Worm (Caenorhabditis elegans) whole organism, L1 larva: ENCODE data around the gene F11G11.14.

Experiments
- C04F5.9 ChIP-seq: sonication (generic microtip); optimal IDR thresholded peaks from 2 replicates; lab custom pipeline; 2016; ENCODE audit warnings: missing genetic modification characterization, missing compliant biosample characterization
- C16A3.4 ChIP-seq: fragments of 150-350 bp; optimal IDR thresholded peaks from 2 replicates; lab custom pipeline; 2014; ENCODE audit warnings: missing biosample characterization, missing genetic modification characterization
- C34B4.2 ChIP-seq: sonication (generic microtip); optimal IDR thresholded peaks from 2 replicates; lab custom pipeline; 2017; ENCODE audit warnings: mild to moderate bottlenecking, missing genetic modification characterization, missing compliant biosample characterization
- aha-1 ChIP-seq: fragments of 150-350 bp; optimal IDR thresholded peaks from 2 replicates; lab custom pipeline; 2014; ENCODE audit warnings: missing biosample characterization, missing genetic modification characterization
- alr-1 ChIP-seq: fragments of 200-800 bp; sonication (Bioruptor generic); optimal IDR thresholded peaks from 2 replicates; lab custom pipeline; 2018; ENCODE audit warnings: borderline replicate concordance, mild to moderate bottlenecking, missing genetic modification characterization, missing compliant biosample characterization
- ama-1 ChIP-seq: fragments of 150-350 bp; optimal IDR thresholded peaks from 2 replicates; lab custom pipeline; 2014
- ceh-63 ChIP-seq: fragments of 200-800 bp; sonication (Bioruptor generic); optimal IDR thresholded peaks from 2 replicates; lab custom pipeline; 2018; ENCODE audit warnings: mild to moderate bottlenecking, missing genetic modification characterization, missing compliant biosample characterization
- ceh-8 ChIP-seq: fragments of 200-800 bp; sonication (Bioruptor generic); optimal IDR thresholded peaks from 2 replicates; lab custom pipeline; 2018; ENCODE audit warnings: mild to moderate bottlenecking, missing genetic modification characterization, moderate library complexity, missing compliant biosample characterization
- ceh-88 ChIP-seq: fragments of 200-800 bp; sonication (Bioruptor generic); IDR thresholded peaks from 2 replicates; pipeline ENCODE4 v1.3.6; 2022; ENCODE audit warnings: missing genetic modification characterization, missing compliant biosample characterization
- ces-1 ChIP-seq: fragments of 150-350 bp; optimal IDR thresholded peaks from 2 replicates; lab custom pipeline; 2014; ENCODE audit warnings: missing biosample characterization, missing genetic modification reagents, missing genetic modification characterization
- dpl-1 ChIP-seq, 3 experiments: fragments of 150-350 bp in 2 of 3; sonication (generic microtip) in 1 of 3; optimal IDR thresholded peaks; 2 replicates each; lab custom pipeline; 2014 to 2017; ENCODE audit warnings: missing biosample characterization in 3 of 3, missing genetic modification characterization in 3 of 3, missing genetic modification reagents in 3 of 3
- dsc-1 ChIP-seq: sonication (generic microtip); optimal IDR thresholded peaks from 2 replicates; lab custom pipeline; 2016; ENCODE audit warnings: mild to moderate bottlenecking, missing genetic modification characterization, missing compliant biosample characterization
- efl-3 ChIP-seq: fragments of 200-800 bp; sonication (Bioruptor generic); optimal IDR thresholded peaks from 2 replicates; lab custom pipeline; 2018; ENCODE audit warnings: mild to moderate bottlenecking, missing genetic modification characterization, missing compliant biosample characterization
- egl-13 ChIP-seq: sonication (generic microtip); optimal IDR thresholded peaks from 2 replicates; lab custom pipeline; 2016; ENCODE audit warnings: missing genotype, missing genetic modification reagents, missing genetic modification characterization, missing compliant biosample characterization
- elt-3 ChIP-seq, 6 experiments: fragments of 150-350 bp in 1 of 6; sonication (generic microtip); optimal IDR thresholded peaks; 2 replicates each; lab custom pipeline; 2017 to 2018; ENCODE audit warnings: missing biosample characterization in 6 of 6, missing genetic modification characterization in 6 of 6, inconsistent platforms in 1 of 6
- fkh-10 ChIP-seq: sonication (generic microtip); optimal IDR thresholded peaks from 2 replicates; lab custom pipeline; 2017; ENCODE audit warnings: missing biosample characterization, missing genetic modification reagents, missing genetic modification characterization
- fkh-4 ChIP-seq: sonication (generic microtip); optimal IDR thresholded peaks from 2 replicates; lab custom pipeline; 2016; ENCODE audit warnings: missing compliant biosample characterization, missing genetic modification characterization, borderline replicate concordance
- hpl-2 ChIP-seq: fragments of 150-350 bp; optimal IDR thresholded peaks from 2 replicates; lab custom pipeline; 2014; ENCODE audit warnings: missing biosample characterization, missing genetic modification reagents, missing genetic modification characterization
- isw-1 ChIP-seq: fragments of 200-800 bp; sonication (Bioruptor generic); IDR thresholded peaks from 2 replicates; pipeline ENCODE4 v1.3.6; 2022; ENCODE audit warnings: missing genetic modification characterization, missing compliant biosample characterization
- jun-1 ChIP-seq: fragments of 150-350 bp; optimal IDR thresholded peaks from 2 replicates; lab custom pipeline; 2014; ENCODE audit warnings: missing biosample characterization, missing genetic modification reagents, missing genetic modification characterization
- lin-13 ChIP-seq: fragments of 150-350 bp; optimal IDR thresholded peaks from 2 replicates; lab custom pipeline; 2014; ENCODE audit warnings: missing biosample characterization, missing genetic modification reagents, missing genetic modification characterization
- lir-3 ChIP-seq: sonication (generic microtip); optimal IDR thresholded peaks from 2 replicates; lab custom pipeline; 2016; ENCODE audit warnings: mild to moderate bottlenecking, missing genetic modification characterization, moderate library complexity, missing compliant biosample characterization; ENCODE audit not compliant: poor library complexity
- lsy-2 ChIP-seq, 2 experiments: fragments of 150-350 bp; optimal IDR thresholded peaks; 2 replicates each; lab custom pipeline; 2014; ENCODE audit warnings: missing biosample characterization in 2 of 2, missing genetic modification characterization in 2 of 2
- mab-9 ChIP-seq: fragments of 200-800 bp; sonication (Bioruptor generic); IDR thresholded peaks from 2 replicates; pipeline ENCODE4 v1.3.6; 2022; ENCODE audit warnings: missing genetic modification reagents, missing genetic modification characterization, missing compliant biosample characterization
- nhr-11 ChIP-seq: fragments of 150-350 bp; optimal IDR thresholded peaks from 2 replicates; lab custom pipeline; 2014; ENCODE audit warnings: missing biosample characterization, missing genetic modification characterization
- nhr-19 ChIP-seq: fragments of 200-800 bp; sonication (Bioruptor generic); conservative IDR thresholded peaks from 2 replicates; pipeline ENCODE4 v1.3.6; 2022; ENCODE audit warnings: missing genetic modification characterization, missing compliant biosample characterization
- nhr-20 ChIP-seq: sonication (generic microtip); optimal IDR thresholded peaks from 2 replicates; lab custom pipeline; 2016; ENCODE audit warnings: mild to moderate bottlenecking, missing genetic modification characterization, missing compliant biosample characterization
- nhr-237 ChIP-seq: fragments of 150-350 bp; optimal IDR thresholded peaks from 2 replicates; lab custom pipeline; 2014; ENCODE audit warnings: missing biosample characterization, missing genetic modification characterization
- nhr-71 ChIP-seq: sonication (generic microtip); optimal IDR thresholded peaks from 2 replicates; lab custom pipeline; 2016; ENCODE audit warnings: mild to moderate bottlenecking, missing genetic modification characterization, moderate library complexity, missing compliant biosample characterization
- nhr-76 ChIP-seq: sonication (generic microtip); optimal IDR thresholded peaks from 2 replicates; lab custom pipeline; 2017; ENCODE audit warnings: missing biosample characterization, missing genetic modification characterization
- nhr-85 ChIP-seq: sonication (generic microtip); peaks from one replicate; lab custom pipeline; 2016; ENCODE audit warnings: missing genetic modification characterization, inconsistent platforms, missing compliant biosample characterization
- nhr-90 ChIP-seq: sonication (generic microtip); optimal IDR thresholded peaks from 2 replicates; lab custom pipeline; 2016; ENCODE audit warnings: mild to moderate bottlenecking, missing genetic modification characterization, missing compliant biosample characterization; ENCODE audit not compliant: poor library complexity
- pag-3 ChIP-seq: sonication (generic microtip); optimal IDR thresholded peaks from 2 replicates; lab custom pipeline; 2017; ENCODE audit warnings: missing genetic modification characterization, mild to moderate bottlenecking, missing compliant biosample characterization, antibody characterized with exemption, borderline replicate concordance; ENCODE audit not compliant: insufficient read depth
- pqm-1 ChIP-seq: sonication (generic microtip); optimal IDR thresholded peaks from 3 replicates; lab custom pipeline; 2017; ENCODE audit warnings: missing biosample characterization, missing genetic modification characterization
- rnt-1 ChIP-seq: sonication (generic microtip); optimal IDR thresholded peaks from 2 replicates; lab custom pipeline; 2016; ENCODE audit warnings: mild to moderate bottlenecking, missing genetic modification characterization, moderate library complexity, missing compliant biosample characterization
- snpc-4 ChIP-seq: fragments of 150-350 bp; optimal IDR thresholded peaks from 2 replicates; lab custom pipeline; 2014; ENCODE audit warnings: missing biosample characterization, missing genetic modification characterization
- snu-23 ChIP-seq: sonication (generic microtip); optimal IDR thresholded peaks from 2 replicates; lab custom pipeline; 2016; ENCODE audit warnings: missing genetic modification characterization, missing compliant biosample characterization
- sptf-1 ChIP-seq: fragments of 150-350 bp; optimal IDR thresholded peaks from 2 replicates; lab custom pipeline; 2014; ENCODE audit warnings: missing biosample characterization, missing genetic modification characterization
- swsn-7 ChIP-seq: sonication (generic microtip); optimal IDR thresholded peaks from 2 replicates; lab custom pipeline; 2016; ENCODE audit warnings: missing genetic modification characterization, missing compliant biosample characterization
- tbx-2 ChIP-seq: sonication (generic microtip); optimal IDR thresholded peaks from 2 replicates; lab custom pipeline; 2016; ENCODE audit warnings: missing genetic modification characterization, missing compliant biosample characterization
- unc-130 ChIP-seq: fragments of 150-350 bp; optimal IDR thresholded peaks from 2 replicates; lab custom pipeline; 2017; ENCODE audit warnings: missing biosample characterization, missing genetic modification characterization, inconsistent platforms
- unc-30 ChIP-seq: sonication (generic microtip); optimal IDR thresholded peaks from 2 replicates; lab custom pipeline; 2017; ENCODE audit warnings: missing biosample characterization, missing genetic modification characterization
- unc-86 ChIP-seq: sonication (generic microtip); optimal IDR thresholded peaks from 2 replicates; lab custom pipeline; 2016; ENCODE audit warnings: missing genetic modification characterization, missing compliant biosample characterization
- unc-98 ChIP-seq: fragments of 200-800 bp; sonication (Bioruptor generic); IDR thresholded peaks from 2 replicates; pipeline ENCODE4 v1.3.6; 2022; ENCODE audit warnings: missing genetic modification characterization, missing compliant biosample characterization
- vab-15 ChIP-seq: sonication (generic microtip); optimal IDR thresholded peaks from 2 replicates; lab custom pipeline; 2017; ENCODE audit warnings: missing genotype, mild to moderate bottlenecking, missing genetic modification characterization, missing compliant biosample characterization
- zip-4 ChIP-seq: fragments of 200-800 bp; sonication (Bioruptor generic); optimal IDR thresholded peaks from 2 replicates; lab custom pipeline; 2018; ENCODE audit warnings: mild to moderate bottlenecking, missing genetic modification characterization, moderate library complexity, missing compliant biosample characterization
- ztf-4 ChIP-seq: fragments of 150-350 bp; optimal IDR thresholded peaks from 2 replicates; lab custom pipeline; 2014; ENCODE audit warnings: missing biosample characterization, missing genetic modification characterization

F11G11.14 gene

DNA sequence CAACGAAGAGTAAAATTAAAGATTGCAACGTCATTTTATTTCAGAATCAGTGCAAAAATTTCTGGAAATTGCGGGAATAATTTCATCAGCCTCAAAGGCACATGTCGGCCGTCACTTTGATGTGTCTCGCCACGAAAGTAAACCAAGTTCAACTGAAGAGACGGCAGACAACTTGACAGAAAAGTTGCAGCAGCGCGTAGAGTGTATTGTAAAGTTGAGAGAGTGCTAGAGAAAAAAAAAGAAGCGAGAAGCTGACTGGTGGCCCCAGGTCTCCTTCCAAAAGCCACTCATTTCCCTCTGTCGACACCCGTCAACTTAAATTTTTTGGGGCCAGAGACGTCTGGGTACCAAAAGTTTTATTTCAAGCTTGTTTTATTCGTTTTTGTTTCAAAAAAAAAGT lies 40.8 kb downstream of the F11G11.14 start (continued):
- no peak for TF ChIP-seq nhr-85 (tag; lab: Kevin White, UChicago)
- peak; percentile 39 for TF ChIP-seq snpc-4 (tag; lab: Kevin White, UChicago)
- no peak for TF ChIP-seq unc-98
- peak; percentile 71 to 86 for TF ChIP-seq lsy-2 (tag; optimal IDR thresholded peaks at IDR 0.05; lab: Kevin White, UChicago)
- TF ChIP-seq efl-3 (GFP tag; lab: Kevin White, UChicago), result no peak
- peak; percentile 77 for TF ChIP-seq snu-23 (GFP tag; lab: Kevin White, UChicago)
- TF ChIP-seq nhr-19, result peak; percentile 61
- TF ChIP-seq lin-13 (GFP tag; lab: Kevin White, UChicago), result peak; percentile 34
- no peak for TF ChIP-seq ceh-63 (GFP tag; lab: Kevin White, UChicago)
- TF ChIP-seq lir-3, result peak; percentile 35
- no peak for TF ChIP-seq C34B4.2 (tag; lab: Kevin White, UChicago)
- TF ChIP-seq pqm-1 (tag; lab: Kevin White, UChicago), result no peak
- peak; percentile 60 for TF ChIP-seq swsn-7 (tag; lab: Kevin White, UChicago)
- TF ChIP-seq nhr-71 (tag; lab: Kevin White, UChicago), result peak; percentile 80
- TF ChIP-seq ces-1 (GFP tag; lab: Kevin White, UChicago), result no peak
- TF ChIP-seq fkh-4, result no peak
- no peak for TF ChIP-seq nhr-237 (tag; lab: Kevin White, UChicago)
- TF ChIP-seq dpl-1 (GFP tag; optimal IDR thresholded peaks at IDR 0.05; lab: Kevin White, UChicago), result peak; percentile 38 to 74 (median 70)
- TF ChIP-seq C16A3.4 (tag; lab: Kevin White, UChicago), result peak; percentile 51
- TF ChIP-seq ceh-88 (GFP tag; lab: Robert Waterston, UW), result no peak
- TF ChIP-seq egl-13, result peak; percentile 4
- TF ChIP-seq ceh-8, result no peak
- TF ChIP-seq nhr-76 (tag; lab: Kevin White, UChicago), result no peak
- TF ChIP-seq rnt-1 (tag; lab: Kevin White, UChicago), result peak; percentile 87
- peak; percentile 56 for TF ChIP-seq dsc-1 (tag; lab: Kevin White, UChicago)
- peak; percentile 32 for TF ChIP-seq ztf-4
- TF ChIP-seq alr-1, result no peak
- no peak for TF ChIP-seq nhr-11
- no peak for TF ChIP-seq zip-4 (GFP tag; lab: Kevin White, UChicago)
- TF ChIP-seq nhr-90 (tag; lab: Kevin White, UChicago), result no peak
- no peak for TF ChIP-seq ama-1 (lab: Kevin White, UChicago)
- TF ChIP-seq sptf-1 (tag; lab: Kevin White, UChicago), result no peak
- TF ChIP-seq tbx-2 (tag; lab: Kevin White, UChicago), result peak; percentile 67
- TF ChIP-seq vab-15 (tag; lab: Kevin White, UChicago), result no peak
- no peak for TF ChIP-seq aha-1 (tag; lab: Kevin White, UChicago)
- no peak for TF ChIP-seq unc-30 (tag; lab: Kevin White, UChicago)

DNA sequence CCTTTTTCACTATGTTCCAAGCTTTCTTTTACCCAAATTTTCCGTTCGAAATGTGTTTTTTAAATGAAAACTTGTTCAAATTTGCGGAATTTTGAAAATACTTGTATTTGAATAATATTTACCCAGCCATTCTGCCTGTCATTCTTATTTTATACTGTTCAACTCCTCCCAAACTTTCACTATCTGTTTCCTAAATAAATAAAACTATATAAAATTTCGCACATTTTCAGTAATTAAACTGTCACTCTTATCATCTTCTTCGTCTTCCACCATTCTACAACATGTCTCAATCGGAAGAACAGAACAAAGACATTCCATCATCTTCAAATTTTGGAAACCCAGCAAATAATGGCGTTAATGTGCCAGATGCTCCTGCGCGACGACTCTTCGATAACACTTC lies 41.3 kb downstream of the F11G11.14 start, which contains the start of gene btbd-10:
TSS of gene btbd-10 (plus strand) at position 231 of the 400 bp plus-strand sequence.
- TF ChIP-seq snu-23 (GFP tag; lab: Kevin White, UChicago) (no peak), isw-1 (no peak), hpl-2 (GFP tag; lab: Kevin White, UChicago) (no peak), nhr-90 (tag; lab: Kevin White, UChicago) (no peak), zip-4 (GFP tag; lab: Kevin White, UChicago) (no peak), lir-3 (no peak), efl-3 (GFP tag; lab: Kevin White, UChicago) (no peak), fkh-10 (GFP tag; lab: Kevin White, UChicago) (no peak), ceh-8 (no peak), vab-15 (tag; lab: Kevin White, UChicago) (no peak)

DNA sequence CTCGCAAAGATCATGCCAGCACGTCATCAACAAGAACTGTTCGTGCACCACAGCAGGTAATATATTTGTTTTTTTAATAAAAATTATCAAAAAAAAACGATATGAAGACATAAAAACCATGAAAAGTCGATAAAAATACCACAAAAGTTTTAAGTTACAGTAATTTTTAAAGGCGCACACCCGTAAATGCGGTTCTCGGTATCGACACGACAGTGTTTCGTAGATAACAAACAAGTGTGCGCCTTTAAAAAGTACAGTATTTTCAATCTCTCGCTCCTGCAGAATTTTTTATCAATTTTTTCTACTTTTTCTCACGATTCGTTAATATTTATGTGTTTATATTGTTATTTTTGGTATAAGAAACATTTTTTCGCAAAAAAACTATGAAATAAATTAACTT lies 41.9 kb downstream of the F11G11.14 start:
- no peak for TF ChIP-seq unc-30 (tag; lab: Kevin White, UChicago)
- TF ChIP-seq tbx-2 (tag; lab: Kevin White, UChicago), result no peak
- no peak for TF ChIP-seq fkh-4
- no peak for TF ChIP-seq unc-86 (tag; lab: Kevin White, UChicago)
- TF ChIP-seq nhr-90 (tag; lab: Kevin White, UChicago), result no peak
- TF ChIP-seq jun-1 (tag; lab: Kevin White, UChicago), result no peak
- no peak for TF ChIP-seq elt-3 (tag; optimal IDR thresholded peaks at IDR 0.05; lab: Kevin White, UChicago)
- TF ChIP-seq unc-130 (tag; lab: Kevin White, UChicago), result no peak
- TF ChIP-seq mab-9 (GFP tag; lab: Robert Waterston, UW), result no peak
- TF ChIP-seq nhr-11, result no peak
- TF ChIP-seq C04F5.9 (tag; lab: Kevin White, UChicago), result no peak
- TF ChIP-seq nhr-20 (tag; lab: Kevin White, UChicago), result no peak
- no peak for TF ChIP-seq pag-3
